Fruit fly (Drosophila melanogaster) whole organism, embryonic: ENCODE measurements around the gene CIA30.

ENCODE experiments used
- Bteb2 ChIP-seq: fragments of 200-800 bp; sonication (Bioruptor generic); optimal IDR thresholded peaks from 2 replicates; lab custom pipeline; 2016; ENCODE audit warnings: missing biosample characterization, missing genetic modification characterization
- CG10366 ChIP-seq: fragments of 200-800 bp; sonication (Bioruptor generic); IDR thresholded peaks from 2 replicates; pipeline ENCODE4 v1.3.6; 2022; ENCODE audit warnings: missing biosample characterization, missing genetic modification characterization
- CG11247 ChIP-seq: fragments of 200-800 bp; sonication (Bioruptor generic); IDR thresholded peaks from 2 replicates; pipeline ENCODE4 v1.3.6; 2022; ENCODE audit warnings: missing biosample characterization, missing genetic modification characterization
- CG11560 ChIP-seq: fragments of 200-800 bp; sonication (Bioruptor generic); IDR thresholded peaks from 3 replicates; pipeline ENCODE4 v1.3.6; 2022; ENCODE audit warnings: missing biosample characterization, missing genetic modification characterization
- CG13123 ChIP-seq: fragments of 200-800 bp; sonication (Bioruptor generic); optimal IDR thresholded peaks from 2 replicates; lab custom pipeline; 2016; ENCODE audit warnings: missing biosample characterization, missing genetic modification characterization
- CG14667 ChIP-seq: fragments of 200-800 bp; sonication (Bioruptor generic); IDR thresholded peaks from 2 replicates; pipeline ENCODE4 v1.3.6; 2022; ENCODE audit warnings: missing biosample characterization, missing genetic modification characterization
- CG15011 ChIP-seq: fragments of 200-800 bp; sonication (Bioruptor generic); optimal IDR thresholded peaks from 3 replicates; lab custom pipeline; 2018; ENCODE audit warnings: missing biosample characterization, mild to moderate bottlenecking, missing genetic modification characterization
- CG16813 ChIP-seq: fragments of 200-800 bp; sonication (Bioruptor generic); IDR thresholded peaks from 3 replicates; pipeline ENCODE4 v1.3.6; 2022; ENCODE audit warnings: missing biosample characterization, missing genetic modification characterization; ENCODE audit not compliant: partially characterized antibody
- CG16815 ChIP-seq: fragments of 200-800 bp; sonication (Bioruptor generic); optimal IDR thresholded peaks from 3 replicates; lab custom pipeline; 2017; ENCODE audit warnings: missing biosample characterization, mild to moderate bottlenecking, missing genetic modification characterization
- CG17912 ChIP-seq: fragments of 200-800 bp; sonication (Bioruptor generic); optimal IDR thresholded peaks from 2 replicates; lab custom pipeline; 2018; ENCODE audit warnings: missing biosample characterization, mild to moderate bottlenecking, missing genetic modification characterization
- CG1792 ChIP-seq: fragments of 200-800 bp; sonication (Bioruptor generic); optimal IDR thresholded peaks from 2 replicates; lab custom pipeline; 2016; ENCODE audit warnings: missing biosample characterization, missing genetic modification characterization
- CG2875 ChIP-seq: fragments of 200-800 bp; sonication (Bioruptor generic); optimal IDR thresholded peaks from 2 replicates; lab custom pipeline; 2017; ENCODE audit warnings: missing biosample characterization, mild to moderate bottlenecking, missing genetic modification characterization, missing genetic modification reagents
- CG30431 ChIP-seq: fragments of 200-800 bp; sonication (Bioruptor generic); optimal IDR thresholded peaks from 2 replicates; lab custom pipeline; 2017; ENCODE audit warnings: missing biosample characterization, missing genetic modification characterization
- CG34422 ChIP-seq: fragments of 200-800 bp; sonication (Bioruptor generic); IDR thresholded peaks from 3 replicates; pipeline ENCODE4 v1.3.6; 2022; ENCODE audit warnings: missing biosample characterization, missing genetic modification characterization
- CG4328 ChIP-seq: fragments of 200-800 bp; sonication (Bioruptor generic); optimal IDR thresholded peaks from 3 replicates; lab custom pipeline; 2017; ENCODE audit warnings: missing biosample characterization, missing genetic modification reagents, missing genetic modification characterization
- CG5953 ChIP-seq: fragments of 200-800 bp; sonication (Bioruptor generic); IDR thresholded peaks from 2 replicates; pipeline ENCODE4 v1.3.6; 2022; ENCODE audit warnings: missing biosample characterization, missing genetic modification characterization
- CG6765 ChIP-seq: fragments of 200-800 bp; sonication (Bioruptor generic); optimal IDR thresholded peaks from 3 replicates; lab custom pipeline; 2017; ENCODE audit warnings: missing biosample characterization, mild to moderate bottlenecking, missing genetic modification characterization
- CG6854 ChIP-seq: fragments of 200-800 bp; sonication (Bioruptor generic); optimal IDR thresholded peaks from 3 replicates; lab custom pipeline; 2017; ENCODE audit warnings: missing biosample characterization, mild to moderate bottlenecking, missing genetic modification characterization
- CG7839 ChIP-seq: fragments of 200-800 bp; sonication (Bioruptor generic); optimal IDR thresholded peaks from 3 replicates; lab custom pipeline; 2018; ENCODE audit warnings: missing biosample characterization, mild to moderate bottlenecking, missing genetic modification characterization, moderate library complexity
- CG7928 ChIP-seq: fragments of 200-800 bp; sonication (Bioruptor generic); optimal IDR thresholded peaks from 2 replicates; lab custom pipeline; 2017; ENCODE audit warnings: missing biosample characterization, mild to moderate bottlenecking, missing genetic modification characterization
- CG8290 ChIP-seq, 3 experiments: fragments of 200-800 bp; sonication (Bioruptor generic); optimal IDR thresholded peaks; 2 replicates each; lab custom pipeline; 2016 to 2019; ENCODE audit warnings: missing biosample characterization in 3 of 3, missing genetic modification characterization in 3 of 3, mild to moderate bottlenecking in 2 of 3, moderate library complexity in 1 of 3
- CG8359 ChIP-seq: fragments of 200-800 bp; sonication (Bioruptor generic); optimal IDR thresholded peaks from 2 replicates; lab custom pipeline; 2017; ENCODE audit warnings: missing biosample characterization, mild to moderate bottlenecking, missing genetic modification characterization, borderline replicate concordance
- CG8478 ChIP-seq: fragments of >200 bp; optimal IDR thresholded peaks from 2 replicates; lab custom pipeline; 2018
- CG8924 ChIP-seq: fragments of 200-800 bp; optimal IDR thresholded peaks from 3 replicates; lab custom pipeline; 2019; ENCODE audit warnings: missing biosample characterization, mild to moderate bottlenecking, missing genetic modification characterization, moderate library complexity
- CG9817 ChIP-seq: fragments of 200-800 bp; sonication (Bioruptor generic); optimal IDR thresholded peaks from 2 replicates; lab custom pipeline; 2018; ENCODE audit warnings: missing biosample characterization, mild to moderate bottlenecking, missing genetic modification characterization, moderate library complexity
- Deaf1 ChIP-seq: fragments of 200-800 bp; optimal IDR thresholded peaks from 3 replicates; lab custom pipeline; 2019; ENCODE audit warnings: missing biosample characterization, mild to moderate bottlenecking, missing genetic modification characterization, moderate library complexity
- H2.0 ChIP-seq: fragments of 200-800 bp; sonication (Bioruptor generic); IDR thresholded peaks from 2 replicates; pipeline ENCODE4 v1.3.6; 2022; ENCODE audit warnings: missing biosample characterization, missing genetic modification characterization
- HLH3B ChIP-seq: fragments of 200-800 bp; sonication (Bioruptor generic); IDR thresholded peaks from 2 replicates; pipeline ENCODE4 v1.3.6; 2022; ENCODE audit warnings: missing biosample characterization, missing genetic modification characterization
- MESR4 ChIP-seq: fragments of 200-800 bp; sonication (Bioruptor generic); optimal IDR thresholded peaks from 2 replicates; lab custom pipeline; 2018; ENCODE audit warnings: missing biosample characterization, mild to moderate bottlenecking, missing genetic modification characterization, moderate library complexity
- NC2α ChIP-seq: fragments of 200-800 bp; sonication (Bioruptor generic); optimal IDR thresholded peaks from 2 replicates; lab custom pipeline; 2016; ENCODE audit warnings: missing biosample characterization, missing genetic modification characterization
- PHDP ChIP-seq: fragments of 200-800 bp; sonication (Bioruptor generic); optimal IDR thresholded peaks from 3 replicates; lab custom pipeline; 2018; ENCODE audit warnings: missing biosample characterization, mild to moderate bottlenecking, missing genetic modification characterization, moderate library complexity
- Poxn ChIP-seq: fragments of 200-800 bp; sonication (Bioruptor generic); IDR thresholded peaks from 2 replicates; pipeline ENCODE4 v1.3.6; 2022; ENCODE audit warnings: missing biosample characterization, missing genetic modification characterization
- Sox102F ChIP-seq: fragments of 200-800 bp; sonication (Bioruptor generic); optimal IDR thresholded peaks from 2 replicates; lab custom pipeline; 2018; ENCODE audit warnings: missing biosample characterization, mild to moderate bottlenecking, missing genetic modification characterization, moderate library complexity
- ap ChIP-seq: fragments of 200-800 bp; sonication (Bioruptor generic); IDR thresholded peaks from 2 replicates; pipeline ENCODE4 v1.3.6; 2022; ENCODE audit warnings: missing biosample characterization, missing genetic modification characterization
- bcd ChIP-seq: fragments of 200-800 bp; sonication (Bioruptor generic); optimal IDR thresholded peaks from 2 replicates; lab custom pipeline; 2017; ENCODE audit warnings: missing biosample characterization, mild to moderate bottlenecking, missing genetic modification characterization
- bigmax ChIP-seq: fragments of 200-800 bp; sonication (Bioruptor generic); optimal IDR thresholded peaks from 2 replicates; lab custom pipeline; 2018; ENCODE audit warnings: missing biosample characterization, mild to moderate bottlenecking, missing genetic modification characterization
- btn ChIP-seq: fragments of 200-800 bp; sonication (Bioruptor generic); optimal IDR thresholded peaks from 2 replicates; lab custom pipeline; 2016; ENCODE audit warnings: missing biosample characterization, missing genetic modification characterization
- caup ChIP-seq: fragments of 200-800 bp; sonication (Bioruptor generic); optimal IDR thresholded peaks from 3 replicates; lab custom pipeline; 2017; ENCODE audit warnings: missing biosample characterization, mild to moderate bottlenecking, missing genetic modification characterization, moderate library complexity; ENCODE audit not compliant: severe bottlenecking
- chinmo ChIP-seq: fragments of 200-800 bp; sonication (Bioruptor generic); IDR thresholded peaks from 4 replicates; pipeline ENCODE4 v1.3.6; 2022; ENCODE audit warnings: missing biosample characterization, missing genetic modification characterization; ENCODE audit not compliant: partially characterized antibody
- chm ChIP-seq: fragments of 200-800 bp; sonication (Bioruptor generic); IDR thresholded peaks from 2 replicates; pipeline ENCODE4 v1.3.6; 2022; ENCODE audit warnings: missing biosample characterization, missing genetic modification characterization
- danr ChIP-seq: fragments of 200-800 bp; sonication (Bioruptor generic); IDR thresholded peaks from 2 replicates; pipeline ENCODE4 v1.3.6; 2022; ENCODE audit warnings: missing biosample characterization, missing genetic modification characterization
- gce ChIP-seq: fragments of 200-800 bp; sonication (Bioruptor generic); IDR thresholded peaks from 3 replicates; pipeline ENCODE4 v1.3.6; 2022; ENCODE audit warnings: missing biosample characterization, missing genetic modification characterization
- hb ChIP-seq: fragments of 200-800 bp; sonication (Bioruptor generic); IDR thresholded peaks from 3 replicates; pipeline ENCODE4 v1.3.6; 2022; ENCODE audit warnings: missing biosample characterization, missing genetic modification characterization; ENCODE audit not compliant: partially characterized antibody
- nerfin-2 ChIP-seq: fragments of 200-800 bp; sonication (Bioruptor generic); IDR thresholded peaks from 2 replicates; pipeline ENCODE4 v1.3.6; 2022; ENCODE audit warnings: missing biosample characterization, missing genetic modification characterization; ENCODE audit not compliant: partially characterized antibody
- org-1 ChIP-seq: fragments of 200-800 bp; sonication (Bioruptor generic); optimal IDR thresholded peaks from 2 replicates; lab custom pipeline; 2017; ENCODE audit warnings: missing biosample characterization, missing genetic modification characterization
- p53 ChIP-seq: fragments of 200-800 bp; sonication (Bioruptor generic); optimal IDR thresholded peaks from 2 replicates; lab custom pipeline; 2016; ENCODE audit warnings: missing biosample characterization, missing genetic modification characterization
- pho ChIP-seq: fragments of 200-800 bp; sonication (Bioruptor generic); optimal IDR thresholded peaks from 2 replicates; lab custom pipeline; 2016; ENCODE audit warnings: missing biosample characterization, missing genetic modification characterization
- prd ChIP-seq, 3 experiments: fragments of >200 bp in 2 of 3; fragments of 200-800 bp in 1 of 3; sonication (Bioruptor generic) in 1 of 3; optimal IDR thresholded peaks in 2 of 3; IDR thresholded peaks in 1 of 3; 2 replicates in 2 of 3; 3 replicates in 1 of 3; pipeline versions ENCODE4 v1.3.6 to Lab custom; 2017 to 2022; ENCODE audit warnings: missing biosample characterization in 1 of 3, missing genetic modification characterization in 1 of 3
- tin ChIP-seq: fragments of 200-800 bp; sonication (Bioruptor generic); optimal IDR thresholded peaks from 3 replicates; lab custom pipeline; 2016; ENCODE audit warnings: missing biosample characterization, missing genetic modification characterization
- tx ChIP-seq: fragments of 200-800 bp; sonication (Bioruptor generic); optimal IDR thresholded peaks from 2 replicates; lab custom pipeline; 2016; ENCODE audit warnings: missing biosample characterization, missing genetic modification characterization
- vfl ChIP-seq: fragments of 200-800 bp; sonication (Bioruptor generic); optimal IDR thresholded peaks from 2 replicates; lab custom pipeline; 2016; ENCODE audit warnings: missing biosample characterization, missing genetic modification characterization

CIA30 gene

dm6 chr3R:29763154-29763553 is 26.4 kb downstream of the CIA30 start (continued):
- TF ChIP-seq CG30431 (GFP tag; lab: Kevin White, UChicago) (peak; percentile 15), CG15011 (GFP tag; lab: Kevin White, UChicago) (no peak), pho (GFP tag; lab: Kevin White, UChicago) (no peak), CG8478 (lab: Kevin White, UChicago) (no peak), p53 (GFP tag; lab: Kevin White, UChicago) (no peak), CG8924 (no peak), tin (GFP tag; lab: Kevin White, UChicago) (peak; percentile 46), CG14667 (no peak), CG17912 (no peak), ap (no peak; the same call in 1 of the 2 replicates), nerfin-2 (GFP tag; lab: Robert Waterston, UW) (no peak), CG11560 (tag; lab: Robert Waterston, UW) (no peak), gce (GFP tag; lab: Robert Waterston, UW) (no peak), org-1 (GFP tag; lab: Kevin White, UChicago) (no peak), CG16813 (GFP tag; lab: Robert Waterston, UW) (no peak), CG8359 (GFP tag; lab: Kevin White, UChicago) (no peak), CG7928 (no peak), CG16815 (peak; percentile 13), danr (GFP tag; lab: Robert Waterston, UW) (no peak), NC2α (GFP tag; lab: Kevin White, UChicago) (no peak), CG7839 (tag; lab: Kevin White, UChicago) (peak; percentile 35), CG5953 (GFP tag; lab: Robert Waterston, UW) (no peak), chinmo (GFP tag; lab: Robert Waterston, UW) (no peak), CG34422 (GFP tag; lab: Robert Waterston, UW) (no peak), H2.0 (peak; percentile 26; the same call in 1 of the 2 replicates), CG11247 (0 out of 2 replicates have a peak, but pooled peaks have one; percentile 30), caup (no peak), CG10366 (no peak), HLH3B (GFP tag; lab: Robert Waterston, UW) (no peak), Deaf1 (no peak), Bteb2 (peak; percentile 23), CG6854 (GFP tag; lab: Kevin White, UChicago) (no peak), btn (GFP tag; lab: Kevin White, UChicago) (no peak), CG8290 (GFP tag; optimal IDR thresholded peaks at IDR 0.05; lab: Kevin White, UChicago) (no peak), CG8290 (tag; optimal IDR thresholded peaks at IDR 0.05; lab: Kevin White, UChicago) (peak in 1 of 2 experiments; percentile 43), prd (optimal IDR thresholded peaks at IDR 0.05; lab: Kevin White, UChicago) (no peak), prd (GFP tag; IDR thresholded peaks at IDR 0.05; lab: Robert Waterston, UW) (peak; percentile 73), CG9817 (tag; lab: Kevin White, UChicago) (no peak), PHDP (tag; lab: Kevin White, UChicago) (peak; percentile 26), vfl (GFP tag; lab: Kevin White, UChicago) (no peak), CG13123 (GFP tag; lab: Kevin White, UChicago) (no peak), Sox102F (GFP tag; lab: Kevin White, UChicago) (peak; percentile 54), CG1792 (peak; percentile 38), CG6765 (GFP tag; lab: Kevin White, UChicago) (no peak), Poxn (GFP tag; lab: Robert Waterston, UW) (no peak), bigmax (GFP tag; lab: Kevin White, UChicago) (no peak), CG4328 (no peak), hb (GFP tag; lab: Robert Waterston, UW) (no peak), MESR4 (no peak), bcd (GFP tag; lab: Kevin White, UChicago) (peak; percentile 20), chm (GFP tag; lab: Robert Waterston, UW) (no peak), tx (GFP tag; lab: Kevin White, UChicago) (peak; percentile 5), CG2875 (no peak)
